Fruit fly (Drosophila melanogaster): ENCODE results near the gene Hipk.
A peak's percentile ranks its signal among the peaks of the same experiment; 100 is the strongest.

The Hipk gene

dm6 chr3L:554577-554976 lies 11.7 kb downstream of the Hipk start (continued):
- TF ChIP-seq CG8281 (tag; optimal IDR thresholded peaks at IDR 0.05): no peak
- no peak for TF ChIP-seq cad (GFP tag; optimal IDR thresholded peaks at IDR 0.05)
- peak; percentile 44 for TF ChIP-seq CG17359 (tag; optimal IDR thresholded peaks at IDR 0.05)
- no peak for TF ChIP-seq Doc3 (GFP tag; IDR thresholded peaks at IDR 0.05; ENCODE audit: partially characterized antibody)
- no peak for TF ChIP-seq D (optimal IDR thresholded peaks at IDR 0.05)
- peak; percentile 26 for TF ChIP-seq D (GFP tag; optimal IDR thresholded peaks at IDR 0.05)
- peak; percentile 52 for TF ChIP-seq CG15269 (tag; optimal IDR thresholded peaks at IDR 0.05)
- peak; percentile 74 for TF ChIP-seq Drgx (GFP tag; IDR thresholded peaks at IDR 0.05)
- 0 out of 2 replicates have a peak, but pooled peaks have one; percentile 32 for TF ChIP-seq HLH3B (GFP tag; IDR thresholded peaks at IDR 0.05)
- peak; percentile 31 for TF ChIP-seq CG5245 (GFP tag; optimal IDR thresholded peaks at IDR 0.05)
- TF ChIP-seq CG10147 (GFP tag; optimal IDR thresholded peaks at IDR 0.05): peak; percentile 43
- peak; percentile 63 for TF ChIP-seq cwo (GFP tag; optimal IDR thresholded peaks at IDR 0.05)
- peak; percentile 62 for TF ChIP-seq stc (GFP tag; IDR thresholded peaks at IDR 0.05)
- TF ChIP-seq CG10979 (tag; optimal IDR thresholded peaks at IDR 0.05): peak; percentile 59
- no peak for TF ChIP-seq usp (GFP tag; optimal IDR thresholded peaks at IDR 0.05)
- TF ChIP-seq CG10654 (GFP tag; optimal IDR thresholded peaks at IDR 0.05): peak; percentile 30
- TF ChIP-seq lab (GFP tag; optimal IDR thresholded peaks at IDR 0.05): peak; percentile 77
- TF ChIP-seq Trl (optimal IDR thresholded peaks at IDR 0.05): no peak
- peak; percentile 12 for TF ChIP-seq Trl (GFP tag; optimal IDR thresholded peaks at IDR 0.05)
- TF ChIP-seq cas (GFP tag; IDR thresholded peaks at IDR 0.05): no peak
- peak; percentile 63 for TF ChIP-seq Meics (GFP tag; optimal IDR thresholded peaks at IDR 0.05)
- peak; percentile 61 for TF ChIP-seq scrt (GFP tag; optimal IDR thresholded peaks at IDR 0.05)
- TF ChIP-seq caup (GFP tag; optimal IDR thresholded peaks at IDR 0.05; ENCODE audit: severe bottlenecking): peak; percentile 38
- TF ChIP-seq CG6813 (GFP tag; optimal IDR thresholded peaks at IDR 0.05): peak; percentile 34
- no peak for TF ChIP-seq MESR4 (GFP tag; optimal IDR thresholded peaks at IDR 0.05)
- TF ChIP-seq phol (tag; optimal IDR thresholded peaks at IDR 0.05): peak; percentile 50
- TF ChIP-seq CG12769 (tag; optimal IDR thresholded peaks at IDR 0.05): no peak
- TF ChIP-seq mam (GFP tag; optimal IDR thresholded peaks at IDR 0.05): peak; percentile 32
- TF ChIP-seq Nf-YB (GFP tag; optimal IDR thresholded peaks at IDR 0.05): no peak
- TF ChIP-seq PHDP (tag; optimal IDR thresholded peaks at IDR 0.05): peak; percentile 44
- peak; percentile 51 for TF ChIP-seq Xbp1 (GFP tag; optimal IDR thresholded peaks at IDR 0.05)
- TF ChIP-seq Ets65A (GFP tag): peak; percentile 19
- TF ChIP-seq cato (GFP tag; optimal IDR thresholded peaks at IDR 0.05; ENCODE audit: borderline replicate concordance): peak; percentile 6
- no peak for TF ChIP-seq sug (tag; optimal IDR thresholded peaks at IDR 0.05)
- peak; percentile 58 for TF ChIP-seq lilli (GFP tag; optimal IDR thresholded peaks at IDR 0.05)
- TF ChIP-seq CG15601 (tag; optimal IDR thresholded peaks at IDR 0.05): peak; percentile 27
- TF ChIP-seq CG4820 (GFP tag; optimal IDR thresholded peaks at IDR 0.05): peak; percentile 15
- peak; percentile 29; the same call in 1 of the 3 replicates for TF ChIP-seq so (GFP tag; IDR thresholded peaks at IDR 0.05)
- no peak for TF ChIP-seq D19B (GFP tag; optimal IDR thresholded peaks at IDR 0.05)
- no peak for TF ChIP-seq CG10565 (GFP tag; optimal IDR thresholded peaks at IDR 0.05)
- TF ChIP-seq CG12155 (GFP tag; optimal IDR thresholded peaks at IDR 0.05): peak; percentile 21
- peak; percentile 25 for TF ChIP-seq Camta (GFP tag; optimal IDR thresholded peaks at IDR 0.05)
- TF ChIP-seq eve (GFP tag; optimal IDR thresholded peaks at IDR 0.05): no peak
- peak; percentile 65 for TF ChIP-seq Ptx1 (GFP tag; IDR thresholded peaks at IDR 0.05)
- TF ChIP-seq B-H1 (GFP tag; IDR thresholded peaks at IDR 0.05): peak; percentile 36; the same call in 2 of the 3 replicates
- TF ChIP-seq CG9797 (GFP tag; optimal IDR thresholded peaks at IDR 0.05): no peak
- peak; percentile 5 for TF ChIP-seq ewg (GFP tag; optimal IDR thresholded peaks at IDR 0.05)
- peak; percentile 42 for TF ChIP-seq nmo (GFP tag; optimal IDR thresholded peaks at IDR 0.05)
- peak; percentile 26 for TF ChIP-seq CG16815 (GFP tag; optimal IDR thresholded peaks at IDR 0.05)
- peak; percentile 17 to 49 for TF ChIP-seq dpn (GFP tag; optimal IDR thresholded peaks at IDR 0.05)
- TF ChIP-seq CG17612 (GFP tag; IDR thresholded peaks at IDR 0.05): 0 out of 2 replicates have a peak, but pooled peaks have one; percentile 35

Measured in whole organism, embryonic.